Worm (Caenorhabditis elegans) whole organism, mixed stage, embryonic: ENCODE results near the gene F35H8.12.

Source experiments
- blmp-1 ChIP-seq: fragments of 150-350 bp; optimal IDR thresholded peaks from 2 replicates; lab custom pipeline; 2014; ENCODE audit warnings: missing biosample characterization, missing genetic modification characterization
- elt-3 ChIP-seq: fragments of 150-350 bp; optimal IDR thresholded peaks from 2 replicates; lab custom pipeline; 2014; ENCODE audit warnings: missing biosample characterization, missing genetic modification characterization
- lin-13 ChIP-seq: fragments of 150-350 bp; optimal IDR thresholded peaks from 2 replicates; lab custom pipeline; 2014; ENCODE audit warnings: missing biosample characterization, missing genetic modification characterization
- lsy-2 ChIP-seq: fragments of 150-350 bp; optimal IDR thresholded peaks from 2 replicates; lab custom pipeline; 2014; ENCODE audit warnings: missing biosample characterization, missing genetic modification characterization
- mab-5 ChIP-seq: fragments of 150-350 bp; optimal IDR thresholded peaks from 2 replicates; lab custom pipeline; 2014; ENCODE audit warnings: missing biosample characterization, missing genetic modification characterization
- nhr-12 ChIP-seq: fragments of 150-350 bp; optimal IDR thresholded peaks from 2 replicates; lab custom pipeline; 2014; ENCODE audit warnings: missing biosample characterization, missing genetic modification characterization
- nhr-237 ChIP-seq: fragments of 150-350 bp; optimal IDR thresholded peaks from 2 replicates; lab custom pipeline; 2014; ENCODE audit warnings: missing biosample characterization, missing genetic modification characterization
- nhr-28 ChIP-seq: fragments of 150-350 bp; optimal IDR thresholded peaks from 2 replicates; lab custom pipeline; 2014; ENCODE audit warnings: missing biosample characterization, missing genetic modification characterization
- pha-4 ChIP-seq: fragments of 150-350 bp; optimal IDR thresholded peaks from 2 replicates; lab custom pipeline; 2018; ENCODE audit warnings: missing biosample characterization, missing genetic modification reagents, missing genetic modification characterization
- snpc-4 ChIP-seq: fragments of 150-350 bp; optimal IDR thresholded peaks from 2 replicates; lab custom pipeline; 2014; ENCODE audit warnings: missing biosample characterization, missing genetic modification characterization
- tbx-8 ChIP-seq: fragments of 200-800 bp; sonication (Bioruptor generic); optimal IDR thresholded peaks from 2 replicates; lab custom pipeline; 2018; ENCODE audit warnings: mild to moderate bottlenecking, missing genetic modification characterization, moderate library complexity, missing compliant biosample characterization
- unc-39 ChIP-seq: fragments of 150-350 bp; optimal IDR thresholded peaks from 2 replicates; lab custom pipeline; 2014; ENCODE audit warnings: missing biosample characterization, missing genetic modification characterization
- unc-62 ChIP-seq: fragments of 150-350 bp; optimal IDR thresholded peaks from 2 replicates; lab custom pipeline; 2014; ENCODE audit warnings: missing biosample characterization, missing genetic modification reagents, missing genetic modification characterization
- ztf-11 ChIP-seq: fragments of 150-350 bp; optimal IDR thresholded peaks from 2 replicates; lab custom pipeline; 2014; ENCODE audit warnings: missing biosample characterization, missing genetic modification characterization

- TF ChIP-seq elt-3 (tag; lab: Kevin White, UChicago) = no peak
- TF ChIP-seq unc-62 (GFP tag; lab: Kevin White, UChicago) = no peak
- TF ChIP-seq blmp-1 = no peak
- TF ChIP-seq unc-39 (tag; lab: Kevin White, UChicago) = no peak
- TF ChIP-seq pha-4 (tag; lab: Kevin White, UChicago) = no peak
- no peak for TF ChIP-seq nhr-12 (tag; lab: Kevin White, UChicago)
- TF ChIP-seq nhr-28 = no peak
- no peak for TF ChIP-seq mab-5
- TF ChIP-seq snpc-4 (tag; lab: Kevin White, UChicago) = no peak
- TF ChIP-seq tbx-8 (GFP tag; lab: Kevin White, UChicago) = no peak
- TF ChIP-seq nhr-237 = no peak
- TF ChIP-seq lin-13 (tag; lab: Kevin White, UChicago) = no peak
- TF ChIP-seq lsy-2 = no peak
- TF ChIP-seq ztf-11 (tag; lab: Kevin White, UChicago) = no peak
Observed at ce11 chrII:9522986-9523385, 28.6 kb upstream of the F35H8.12 start, which contains the start of gene AH6.17.
